Fruit fly (Drosophila melanogaster): ENCODE results near the gene Bruce.

dm6 chr3R:10355840-10356562 is 24.8 kb upstream of the Bruce start:
- no peak for TF ChIP-seq CG7368 (GFP tag; optimal IDR thresholded peaks at IDR 0.05)
- no peak for TF ChIP-seq Ets21C (GFP tag; optimal IDR thresholded peaks at IDR 0.05)
- no peak for TF ChIP-seq CG6808 (GFP tag; optimal IDR thresholded peaks at IDR 0.05)
- no peak for TF ChIP-seq Eip93F (GFP tag; optimal IDR thresholded peaks at IDR 0.05)
- TF ChIP-seq Hr39 (GFP tag; optimal IDR thresholded peaks at IDR 0.05) = no peak
- TF ChIP-seq CG6792 (GFP tag; optimal IDR thresholded peaks at IDR 0.05) = no peak
- TF ChIP-seq dsx (GFP tag; optimal IDR thresholded peaks at IDR 0.05; ENCODE audit: poor library complexity, severe bottlenecking) = no peak
- TF ChIP-seq acj6 (GFP tag; optimal IDR thresholded peaks at IDR 0.05) = no peak
- no peak for TF ChIP-seq CG10669 (GFP tag; optimal IDR thresholded peaks at IDR 0.05)

Data from whole organism, prepupa.